Fruit fly (Drosophila melanogaster) whole organism, embryonic: ENCODE data around the gene CG12289.

Experiments
- Abd-B ChIP-seq: fragments of 200-800 bp; sonication (Bioruptor generic); optimal IDR thresholded peaks from 2 replicates; lab custom pipeline; 2018; ENCODE audit warnings: missing biosample characterization, mild to moderate bottlenecking, missing genetic modification characterization, moderate library complexity
- Antp ChIP-seq: fragments of 200-800 bp; sonication (Bioruptor generic); optimal IDR thresholded peaks from 3 replicates; lab custom pipeline; 2016; ENCODE audit warnings: missing biosample characterization, missing genetic modification characterization
- Atf3 ChIP-seq: fragments of 200-800 bp; sonication (Bioruptor generic); optimal IDR thresholded peaks from 3 replicates; lab custom pipeline; 2016; ENCODE audit warnings: missing biosample characterization, missing genetic modification characterization
- Atf6 ChIP-seq: fragments of 200-800 bp; sonication (Bioruptor generic); IDR thresholded peaks from 2 replicates; pipeline ENCODE4 v1.3.6; 2022; ENCODE audit warnings: missing biosample characterization, missing genetic modification characterization
- CG11247 ChIP-seq: fragments of 200-800 bp; sonication (Bioruptor generic); IDR thresholded peaks from 2 replicates; pipeline ENCODE4 v1.3.6; 2022; ENCODE audit warnings: missing biosample characterization, missing genetic modification characterization
- CG11696 ChIP-seq: fragments of 200-800 bp; sonication (Bioruptor generic); IDR thresholded peaks from 2 replicates; pipeline ENCODE4 v1.3.6; 2022; ENCODE audit warnings: missing biosample characterization, missing genetic modification characterization
- CG11723 ChIP-seq: fragments of 200-800 bp; sonication (Bioruptor generic); optimal IDR thresholded peaks from 2 replicates; lab custom pipeline; 2017; ENCODE audit warnings: missing biosample characterization, mild to moderate bottlenecking, missing genetic modification characterization
- CG14667 ChIP-seq: fragments of 200-800 bp; sonication (Bioruptor generic); IDR thresholded peaks from 2 replicates; pipeline ENCODE4 v1.3.6; 2022; ENCODE audit warnings: missing biosample characterization, missing genetic modification characterization
- CG15269 ChIP-seq: fragments of 200-800 bp; sonication (Bioruptor generic); optimal IDR thresholded peaks from 2 replicates; lab custom pipeline; 2018; ENCODE audit warnings: missing biosample characterization, mild to moderate bottlenecking, missing genetic modification characterization, moderate library complexity
- CG17328 ChIP-seq: fragments of 200-800 bp; sonication (Bioruptor generic); IDR thresholded peaks from 2 replicates; pipeline ENCODE4 v1.3.6; 2022; ENCODE audit warnings: missing biosample characterization, missing genetic modification characterization
- CG17361 ChIP-seq: fragments of 200-800 bp; sonication (Bioruptor generic); IDR thresholded peaks from 3 replicates; pipeline ENCODE4 v1.3.6; 2022; ENCODE audit warnings: missing biosample characterization, missing genetic modification characterization
- CG17568 ChIP-seq: fragments of 200-800 bp; sonication (Bioruptor generic); optimal IDR thresholded peaks from 2 replicates; lab custom pipeline; 2018; ENCODE audit warnings: missing biosample characterization, mild to moderate bottlenecking, missing genetic modification characterization, moderate library complexity
- CG17829 ChIP-seq: fragments of 200-800 bp; optimal IDR thresholded peaks from 2 replicates; lab custom pipeline; 2019; ENCODE audit warnings: missing biosample characterization, mild to moderate bottlenecking, missing genetic modification characterization, moderate library complexity
- CG2116 ChIP-seq: fragments of 200-800 bp; sonication (Bioruptor generic); optimal IDR thresholded peaks from 3 replicates; lab custom pipeline; 2018; ENCODE audit warnings: missing biosample characterization, mild to moderate bottlenecking, missing genetic modification characterization
- CG30403 ChIP-seq: fragments of 200-800 bp; sonication (Bioruptor generic); optimal IDR thresholded peaks from 3 replicates; lab custom pipeline; 2016; ENCODE audit warnings: missing biosample characterization, missing genetic modification characterization
- CG31365 ChIP-seq: fragments of 200-800 bp; sonication (Bioruptor generic); optimal IDR thresholded peaks from 2 replicates; lab custom pipeline; 2018; ENCODE audit warnings: missing biosample characterization, mild to moderate bottlenecking, missing genetic modification characterization
- CG3726 ChIP-seq: fragments of 200-800 bp; sonication (Bioruptor generic); IDR thresholded peaks from 3 replicates; pipeline ENCODE4, ENCODE4 v1.3.6; 2022; ENCODE audit warnings: missing biosample characterization, missing genetic modification characterization
- CG4328 ChIP-seq: fragments of 200-800 bp; sonication (Bioruptor generic); optimal IDR thresholded peaks from 3 replicates; lab custom pipeline; 2017; ENCODE audit warnings: missing biosample characterization, missing genetic modification reagents, missing genetic modification characterization
- CG4730 ChIP-seq: fragments of 200-800 bp; sonication (Bioruptor generic); IDR thresholded peaks from 2 replicates; pipeline ENCODE4 v1.3.6; 2022; ENCODE audit warnings: missing biosample characterization, missing genetic modification characterization
- CG5245 ChIP-seq: fragments of 200-800 bp; sonication (Bioruptor generic); optimal IDR thresholded peaks from 3 replicates; lab custom pipeline; 2016; ENCODE audit warnings: missing biosample characterization, missing genetic modification characterization
- CG7372 ChIP-seq: fragments of 200-800 bp; sonication (Bioruptor generic); IDR thresholded peaks from 2 replicates; pipeline ENCODE4 v1.3.6; 2022; ENCODE audit warnings: missing biosample characterization, missing genetic modification characterization
- CoRest ChIP-seq: fragments of 200-800 bp; sonication (Bioruptor generic); optimal IDR thresholded peaks from 3 replicates; lab custom pipeline; 2018; ENCODE audit warnings: missing biosample characterization, mild to moderate bottlenecking, missing genetic modification characterization, moderate library complexity
- Dfd ChIP-seq, 2 experiments: fragments of >200 bp; optimal IDR thresholded peaks; 2 replicates each; lab custom pipeline; 2017; ENCODE audit warnings: missing biosample characterization in 2 of 2, missing genetic modification characterization in 2 of 2
- Dip2 ChIP-seq: fragments of 200-800 bp; sonication (Bioruptor generic); IDR thresholded peaks from 2 replicates; pipeline ENCODE4 v1.3.6; 2022; ENCODE audit warnings: missing biosample characterization, missing genetic modification characterization
- Doc2 ChIP-seq: fragments of 200-800 bp; sonication (Bioruptor generic); IDR thresholded peaks from 2 replicates; pipeline ENCODE4 v1.3.6; 2022; ENCODE audit warnings: missing biosample characterization, missing genetic modification characterization
- Doc3 ChIP-seq: fragments of 200-800 bp; sonication (Bioruptor generic); IDR thresholded peaks from 3 replicates; pipeline ENCODE4 v1.3.6; 2022; ENCODE audit warnings: missing biosample characterization, missing genetic modification characterization; ENCODE audit not compliant: partially characterized antibody
- Dref ChIP-seq: fragments of 200-800 bp; sonication (Bioruptor generic); IDR thresholded peaks from 2 replicates; pipeline ENCODE4 v1.3.6; 2022; ENCODE audit warnings: missing biosample characterization, missing genetic modification characterization
- H15 ChIP-seq: fragments of 200-800 bp; sonication (Bioruptor generic); IDR thresholded peaks from 3 replicates; pipeline ENCODE4 v1.3.6; 2022; ENCODE audit warnings: missing biosample characterization, missing genetic modification characterization
- Hr3 ChIP-seq: fragments of 200-800 bp; sonication (Bioruptor generic); optimal IDR thresholded peaks from 3 replicates; lab custom pipeline; 2016; ENCODE audit warnings: missing biosample characterization, missing genetic modification characterization
- Med ChIP-seq: fragments of 200-800 bp; sonication (Bioruptor generic); peaks from one replicate; lab custom pipeline; 2016; ENCODE audit warnings: missing biosample characterization, missing genetic modification characterization, mild to moderate bottlenecking, inconsistent platforms, moderate library complexity
- Meics ChIP-seq: fragments of 200-800 bp; sonication (Bioruptor generic); optimal IDR thresholded peaks from 2 replicates; lab custom pipeline; 2017; ENCODE audit warnings: missing biosample characterization, mild to moderate bottlenecking, missing genetic modification characterization
- NC2α ChIP-seq: fragments of 200-800 bp; sonication (Bioruptor generic); optimal IDR thresholded peaks from 2 replicates; lab custom pipeline; 2016; ENCODE audit warnings: missing biosample characterization, missing genetic modification characterization
- Nf-YB ChIP-seq: fragments of 200-800 bp; sonication (Bioruptor generic); optimal IDR thresholded peaks from 3 replicates; lab custom pipeline; 2019; ENCODE audit warnings: missing biosample characterization, mild to moderate bottlenecking, missing genetic modification characterization, moderate library complexity
- Nf-YC ChIP-seq: fragments of 200-800 bp; optimal IDR thresholded peaks from 3 replicates; lab custom pipeline; 2019; ENCODE audit warnings: missing biosample characterization, mild to moderate bottlenecking, missing genetic modification characterization, moderate library complexity
- NfI ChIP-seq: fragments of 200-800 bp; sonication (Bioruptor generic); optimal IDR thresholded peaks from 3 replicates; lab custom pipeline; 2018; ENCODE audit warnings: missing biosample characterization, mild to moderate bottlenecking, missing genetic modification characterization, moderate library complexity
- btn ChIP-seq: fragments of 200-800 bp; sonication (Bioruptor generic); optimal IDR thresholded peaks from 2 replicates; lab custom pipeline; 2016; ENCODE audit warnings: missing biosample characterization, missing genetic modification characterization
- cg ChIP-seq: fragments of 200-800 bp; sonication (Bioruptor generic); optimal IDR thresholded peaks from 3 replicates; lab custom pipeline; 2019; ENCODE audit warnings: missing biosample characterization, mild to moderate bottlenecking, missing genetic modification characterization, moderate library complexity
- fu2 ChIP-seq: fragments of 200-800 bp; sonication (Bioruptor generic); optimal IDR thresholded peaks from 2 replicates; lab custom pipeline; 2016; ENCODE audit warnings: missing biosample characterization, missing genetic modification characterization
- gcm2 ChIP-seq: fragments of 200-800 bp; sonication (Bioruptor generic); optimal IDR thresholded peaks from 2 replicates; lab custom pipeline; 2016; ENCODE audit warnings: missing biosample characterization, missing genetic modification characterization
- grau ChIP-seq: fragments of 200-800 bp; optimal IDR thresholded peaks from 3 replicates; lab custom pipeline; 2019; ENCODE audit warnings: missing biosample characterization, mild to moderate bottlenecking, missing genetic modification characterization, moderate library complexity
- hbn ChIP-seq: fragments of 200-800 bp; sonication (Bioruptor generic); IDR thresholded peaks from 2 replicates; pipeline ENCODE4 v1.3.6; 2022; ENCODE audit warnings: missing biosample characterization, missing genetic modification characterization; ENCODE audit not compliant: partially characterized antibody
- kay ChIP-seq: fragments of 200-800 bp; sonication (Bioruptor generic); optimal IDR thresholded peaks from 2 replicates; lab custom pipeline; 2016; ENCODE audit warnings: missing biosample characterization, missing genetic modification characterization
- lab ChIP-seq: fragments of 200-800 bp; sonication (Bioruptor generic); optimal IDR thresholded peaks from 3 replicates; lab custom pipeline; 2017; ENCODE audit warnings: missing biosample characterization, missing genetic modification characterization, mild to moderate bottlenecking, moderate library complexity, missing genetic modification reagents
- nmo ChIP-seq: fragments of 200-800 bp; sonication (Bioruptor generic); optimal IDR thresholded peaks from 2 replicates; lab custom pipeline; 2018; ENCODE audit warnings: missing biosample characterization, mild to moderate bottlenecking, missing genetic modification characterization, moderate library complexity
- prd ChIP-seq, 3 experiments: fragments of >200 bp in 2 of 3; fragments of 200-800 bp in 1 of 3; sonication (Bioruptor generic) in 1 of 3; optimal IDR thresholded peaks in 2 of 3; IDR thresholded peaks in 1 of 3; 2 replicates in 2 of 3; 3 replicates in 1 of 3; pipeline versions ENCODE4 v1.3.6 to Lab custom; 2017 to 2022; ENCODE audit warnings: missing biosample characterization in 1 of 3, missing genetic modification characterization in 1 of 3
- rib ChIP-seq: fragments of 200-800 bp; sonication (Bioruptor generic); IDR thresholded peaks from 2 replicates; pipeline ENCODE4 v1.3.6; 2022; ENCODE audit warnings: missing biosample characterization, missing genetic modification characterization
- row ChIP-seq: fragments of 200-800 bp; sonication (Bioruptor generic); IDR thresholded peaks from 3 replicates; pipeline ENCODE4 v1.3.6; 2022; ENCODE audit warnings: missing biosample characterization, missing genetic modification characterization
- sens ChIP-seq: fragments of 200-800 bp; sonication (Bioruptor generic); peaks from one replicate; lab custom pipeline; 2016; ENCODE audit warnings: missing biosample characterization, missing genetic modification characterization
- ssp ChIP-seq: fragments of 200-800 bp; sonication (Bioruptor generic); IDR thresholded peaks from 2 replicates; pipeline ENCODE4 v1.3.6; 2022; ENCODE audit warnings: missing biosample characterization, missing genetic modification characterization
- trh ChIP-seq: fragments of 200-800 bp; sonication (Bioruptor generic); optimal IDR thresholded peaks from 2 replicates; lab custom pipeline; 2016; ENCODE audit warnings: missing biosample characterization, missing genetic modification characterization
- wor ChIP-seq: fragments of 200-800 bp; sonication (Bioruptor generic); IDR thresholded peaks from 2 replicates; pipeline ENCODE4 v1.3.6; 2022; ENCODE audit warnings: missing biosample characterization, missing genetic modification characterization

Gene CG12289

dm6 chr3L:11472388-11472787, 14.1 kb upstream of the CG12289 start:
- peak; percentile 28 for TF ChIP-seq Med
- TF ChIP-seq CG11723 (GFP tag; lab: Kevin White, UChicago) = no peak
- peak; percentile 33 for TF ChIP-seq sens (GFP tag; lab: Kevin White, UChicago)
- TF ChIP-seq hbn (GFP tag; lab: Robert Waterston, UW) = no peak
- no peak for TF ChIP-seq CG17361 (GFP tag; lab: Robert Waterston, UW)
- TF ChIP-seq btn = no peak
- TF ChIP-seq CG31365 = no peak
- TF ChIP-seq Nf-YB = no peak
- TF ChIP-seq CG17328 (GFP tag; lab: Robert Waterston, UW) = no peak
- TF ChIP-seq Abd-B (GFP tag; lab: Kevin White, UChicago) = peak; percentile 6
- no peak for TF ChIP-seq prd (optimal IDR thresholded peaks at IDR 0.05; lab: Kevin White, UChicago)
- TF ChIP-seq prd (GFP tag; IDR thresholded peaks at IDR 0.05; lab: Robert Waterston, UW) = peak; percentile 17; the same call in 1 of the 3 replicates
- TF ChIP-seq grau (tag; lab: Kevin White, UChicago) = peak; percentile 28
- TF ChIP-seq CG17829 (tag; lab: Kevin White, UChicago) = no peak
- TF ChIP-seq NfI (GFP tag; lab: Kevin White, UChicago) = no peak
- TF ChIP-seq NC2α (GFP tag; lab: Kevin White, UChicago) = no peak
- TF ChIP-seq Doc2 (GFP tag; lab: Robert Waterston, UW) = no peak
- no peak for TF ChIP-seq wor (GFP tag; lab: Robert Waterston, UW)
- no peak for TF ChIP-seq H15 (GFP tag; lab: Robert Waterston, UW)
- TF ChIP-seq Atf3 (GFP tag; lab: Kevin White, UChicago) = no peak

- peak; percentile 12 for TF ChIP-seq CG30403 (GFP tag; lab: Kevin White, UChicago)
- no peak for TF ChIP-seq rib (GFP tag; lab: Robert Waterston, UW)
- 0 out of 3 replicates have a peak, but pooled peaks have one; percentile 21 for TF ChIP-seq row (GFP tag; lab: Robert Waterston, UW)
- no peak for TF ChIP-seq Nf-YC
- peak; percentile 53 for TF ChIP-seq CoRest (tag; lab: Kevin White, UChicago)
- peak; percentile 35 for TF ChIP-seq Hr3 (GFP tag; lab: Kevin White, UChicago)
- no peak for TF ChIP-seq gcm2 (GFP tag; lab: Kevin White, UChicago)
- no peak for TF ChIP-seq Doc3
- no peak for TF ChIP-seq CG2116 (GFP tag; lab: Kevin White, UChicago)
- no peak for TF ChIP-seq CG17568 (GFP tag; lab: Kevin White, UChicago)
- no peak for TF ChIP-seq Atf3 (GFP tag; lab: Kevin White, UChicago)
- TF ChIP-seq CG3726 (GFP tag; lab: Robert Waterston, UW) = no peak
- TF ChIP-seq trh (GFP tag; lab: Kevin White, UChicago) = no peak
- TF ChIP-seq CG4730 (GFP tag; lab: Robert Waterston, UW) = no peak
- no peak for TF ChIP-seq Dref (GFP tag; lab: Robert Waterston, UW)
- TF ChIP-seq Atf6 = no peak
- no peak for TF ChIP-seq CG4328 (GFP tag; lab: Kevin White, UChicago)
- no peak for TF ChIP-seq Dfd (GFP tag; optimal IDR thresholded peaks at IDR 0.05; lab: Kevin White, UChicago)
- no peak for TF ChIP-seq CG7372 (GFP tag; lab: Robert Waterston, UW)
- no peak for TF ChIP-seq Dip2 (GFP tag; lab: Robert Waterston, UW)
- TF ChIP-seq sens (GFP tag; lab: Kevin White, UChicago) = no peak
- TF ChIP-seq ssp (GFP tag; lab: Robert Waterston, UW) = 0 out of 2 replicates have a peak, but pooled peaks have one; percentile 16
- TF ChIP-seq nmo (GFP tag; lab: Kevin White, UChicago) = peak; percentile 53
- peak; percentile 43 for TF ChIP-seq CG17829 (tag; lab: Kevin White, UChicago)
- no peak for TF ChIP-seq CG5245
- peak; percentile 43 for TF ChIP-seq Meics
- TF ChIP-seq fu2 (GFP tag; lab: Kevin White, UChicago) = no peak
- TF ChIP-seq kay (GFP tag; lab: Kevin White, UChicago) = no peak
- TF ChIP-seq Antp (GFP tag; lab: Kevin White, UChicago) = no peak
- peak; percentile 41 for TF ChIP-seq CG15269 (tag; lab: Kevin White, UChicago)
- TF ChIP-seq lab (GFP tag; lab: Kevin White, UChicago) = peak; percentile 45
- TF ChIP-seq CG11247 (GFP tag; lab: Robert Waterston, UW) = no peak
- no peak for TF ChIP-seq CG14667 (GFP tag; lab: Robert Waterston, UW)
- TF ChIP-seq cg (GFP tag; lab: Kevin White, UChicago) = no peak
- TF ChIP-seq CG11696 (GFP tag; lab: Robert Waterston, UW) = no peak
Observed at dm6 chr3L:11466985-11467384, 8.7 kb upstream of the CG12289 start.
